Worm (Caenorhabditis elegans): ENCODE results near the gene B0244.5.

Gene B0244.5

ce11 chrIII:5715467-5715866 is 29.2 kb upstream of the B0244.5 start (continued):
- no peak for TF ChIP-seq unc-130 (tag; optimal IDR thresholded peaks at IDR 0.05)
- TF ChIP-seq ceh-90 (tag; optimal IDR thresholded peaks at IDR 0.05): no peak
- TF ChIP-seq ces-1 (GFP tag; optimal IDR thresholded peaks at IDR 0.05): no peak
- no peak for TF ChIP-seq nhr-19 (GFP tag; conservative IDR thresholded peaks at IDR 0.05)
- TF ChIP-seq mep-1 (tag; optimal IDR thresholded peaks at IDR 0.05): peak; percentile 74
- TF ChIP-seq fkh-8 (tag; optimal IDR thresholded peaks at IDR 0.05): peak; percentile 49
- TF ChIP-seq lin-39 (tag; optimal IDR thresholded peaks at IDR 0.05): no peak
- TF ChIP-seq ceh-88 (GFP tag; IDR thresholded peaks at IDR 0.05): no peak
- TF ChIP-seq fkh-4 (tag; optimal IDR thresholded peaks at IDR 0.05; ENCODE audit: borderline replicate concordance): no peak
- TF ChIP-seq nhr-77 (tag; optimal IDR thresholded peaks at IDR 0.05): peak; percentile 43
- no peak for TF ChIP-seq vab-15 (tag; optimal IDR thresholded peaks at IDR 0.05)
- no peak for TF ChIP-seq Y116A8C.19 (tag; optimal IDR thresholded peaks at IDR 0.05; ENCODE audit: borderline replicate concordance)
- TF ChIP-seq efl-1 (optimal IDR thresholded peaks at IDR 0.05): peak; percentile 68 to 83
- peak; percentile 30 to 96 for TF ChIP-seq efl-1 (GFP tag; optimal IDR thresholded peaks at IDR 0.05 in 1 of 2)
- TF ChIP-seq lin-14 (GFP tag; optimal IDR thresholded peaks at IDR 0.05): peak; percentile 90
- TF ChIP-seq nhr-11 (tag; optimal IDR thresholded peaks at IDR 0.05): no peak
- peak; percentile 56 for TF ChIP-seq swsn-7 (tag; optimal IDR thresholded peaks at IDR 0.05)
- TF ChIP-seq pag-3 (tag; optimal IDR thresholded peaks at IDR 0.05; ENCODE audit: borderline replicate concordance, insufficient read depth): no peak
- no peak for TF ChIP-seq nhr-85 (tag)
- no peak for TF ChIP-seq ceh-8 (GFP tag; optimal IDR thresholded peaks at IDR 0.05)
- TF ChIP-seq nhr-90 (tag; optimal IDR thresholded peaks at IDR 0.05; ENCODE audit: poor library complexity): no peak
- TF ChIP-seq jun-1 (tag; optimal IDR thresholded peaks at IDR 0.05): peak; percentile 18
- TF ChIP-seq mab-9 (GFP tag; IDR thresholded peaks at IDR 0.05): no peak
- no peak for TF ChIP-seq C04F5.9 (tag; optimal IDR thresholded peaks at IDR 0.05)
- no peak for TF ChIP-seq nhr-28 (tag; optimal IDR thresholded peaks at IDR 0.05)
- no peak for TF ChIP-seq hlh-17 (GFP tag; optimal IDR thresholded peaks at IDR 0.05; ENCODE audit: borderline replicate concordance)
- peak; percentile 7 to 87 (median 68) for TF ChIP-seq ceh-82 (tag; optimal IDR thresholded peaks at IDR 0.05)
- peak in 1 of 6 experiments; percentile 44 for TF ChIP-seq elt-3 (tag; optimal IDR thresholded peaks at IDR 0.05)
- no peak for TF ChIP-seq C34B4.2 (tag; optimal IDR thresholded peaks at IDR 0.05)
- TF ChIP-seq efl-3 (GFP tag; optimal IDR thresholded peaks at IDR 0.05): no peak

DNA sequence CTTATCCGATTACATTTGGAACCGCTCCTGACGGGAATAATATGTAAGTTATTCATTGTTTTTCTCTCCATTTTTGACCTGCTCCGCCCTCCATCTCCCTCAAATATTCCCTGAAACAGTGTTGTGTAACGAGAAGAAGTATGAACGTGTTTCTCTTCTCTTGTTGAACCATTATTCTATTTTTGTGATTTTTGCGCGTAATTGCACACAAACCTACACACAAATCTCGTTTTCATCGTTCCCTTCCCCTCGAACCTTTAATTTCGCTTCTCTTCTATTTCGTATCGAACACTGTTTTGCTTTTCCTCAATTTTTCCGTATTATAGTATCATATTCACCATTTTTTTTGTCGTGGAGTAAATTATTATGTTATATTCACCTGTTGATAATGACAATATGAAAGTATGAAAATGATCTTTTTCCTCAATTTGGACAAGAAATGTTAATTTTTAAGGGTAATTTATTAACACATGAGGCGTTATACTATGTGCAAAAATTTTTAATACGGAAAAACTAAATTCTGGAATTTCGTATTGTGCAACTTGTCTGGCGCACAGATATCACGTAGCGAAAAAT is 27.4 kb upstream of the B0244.5 start:
- TF ChIP-seq dpl-1 (GFP tag; optimal IDR thresholded peaks at IDR 0.05) (no peak), pqm-1 (tag; optimal IDR thresholded peaks at IDR 0.05) (no peak)

- TF ChIP-seq ceh-82 (tag; optimal IDR thresholded peaks at IDR 0.05): no peak
- TF ChIP-seq efl-1 (optimal IDR thresholded peaks at IDR 0.05): no peak
- TF ChIP-seq efl-1 (GFP tag; optimal IDR thresholded peaks at IDR 0.05 in 1 of 2): no peak
- TF ChIP-seq ceh-63 (GFP tag; optimal IDR thresholded peaks at IDR 0.05): no peak
- no peak for TF ChIP-seq unc-62 (GFP tag; optimal IDR thresholded peaks at IDR 0.05)
- TF ChIP-seq hlh-4 (tag; optimal IDR thresholded peaks at IDR 0.05): no peak
- TF ChIP-seq C34B4.2 (tag; optimal IDR thresholded peaks at IDR 0.05): no peak
- no peak for TF ChIP-seq nhr-237 (tag; optimal IDR thresholded peaks at IDR 0.05)
- TF ChIP-seq Y116A8C.19 (tag; optimal IDR thresholded peaks at IDR 0.05; ENCODE audit: borderline replicate concordance): no peak
- no peak for TF ChIP-seq unc-98 (GFP tag; IDR thresholded peaks at IDR 0.05)
- no peak for TF ChIP-seq hpl-2 (GFP tag; optimal IDR thresholded peaks at IDR 0.05)
- TF ChIP-seq sox-4 (tag; optimal IDR thresholded peaks at IDR 0.05): no peak
- TF ChIP-seq hlh-17 (GFP tag; optimal IDR thresholded peaks at IDR 0.05; ENCODE audit: borderline replicate concordance): no peak
- no peak for TF ChIP-seq nhr-84 (tag; optimal IDR thresholded peaks at IDR 0.05)
- no peak for TF ChIP-seq nhr-47 (tag; optimal IDR thresholded peaks at IDR 0.05)
- TF ChIP-seq rnt-1 (tag; optimal IDR thresholded peaks at IDR 0.05): no peak
- TF ChIP-seq zip-4 (GFP tag; optimal IDR thresholded peaks at IDR 0.05): no peak
Measured at ce11 chrIII:5718385-5718784, 26.3 kb upstream of the B0244.5 start.
